Worm (Caenorhabditis elegans) whole organism, late embryonic: ENCODE measurements around the gene haf-7.

ENCODE experiments used
- ama-1 ChIP-seq: fragments of 150-350 bp; optimal IDR thresholded peaks from 2 replicates; lab custom pipeline; 2014
- pqm-1 ChIP-seq: sonication (generic microtip); optimal IDR thresholded peaks from 2 replicates; lab custom pipeline; 2016; ENCODE audit warnings: missing genetic modification characterization, missing compliant biosample characterization

- TF ChIP-seq ama-1 (lab: Kevin White, UChicago) (no peak), pqm-1 (tag; lab: Kevin White, UChicago) (no peak)
These were observed 51.1 kb downstream of the haf-7 start, which contains the start of gene W06A7.4 for ce11 chrV:14824124-14824523.
